Worm (Caenorhabditis elegans) whole organism, young adult: ENCODE measurements around the gene K09C6.7.

Experiments used
- B0019.2 ChIP-seq: fragments of 200-800 bp; sonication (Bioruptor generic); conservative IDR thresholded peaks from 2 replicates; pipeline ENCODE4 v1.3.6; 2022; ENCODE audit warnings: missing genetic modification reagents, missing genetic modification characterization, missing compliant biosample characterization
- B0336.3 ChIP-seq: fragments of 200-800 bp; sonication (Bioruptor generic); IDR thresholded peaks from 2 replicates; pipeline ENCODE4 v1.3.6; 2022; ENCODE audit warnings: missing genetic modification characterization, missing compliant biosample characterization
- F10E7.11 ChIP-seq: sonication (generic microtip); optimal IDR thresholded peaks from 2 replicates; lab custom pipeline; 2017; ENCODE audit warnings: mild to moderate bottlenecking, missing genetic modification characterization, moderate library complexity, missing compliant biosample characterization
- F22D6.2 ChIP-seq: sonication (generic microtip); optimal IDR thresholded peaks from 2 replicates; lab custom pipeline; 2016; ENCODE audit warnings: mild to moderate bottlenecking, missing genetic modification characterization, missing compliant biosample characterization
- F37B4.10 ChIP-seq: fragments of 200-800 bp; sonication (Bioruptor generic); IDR thresholded peaks from 2 replicates; pipeline ENCODE4 v1.3.6; 2022; ENCODE audit warnings: missing genetic modification characterization, missing compliant biosample characterization
- F39B2.1 ChIP-seq: fragments of 200-800 bp; sonication (Bioruptor generic); IDR thresholded peaks from 2 replicates; pipeline ENCODE4 v1.3.6; 2022; ENCODE audit warnings: missing genetic modification reagents, missing genetic modification characterization, missing compliant biosample characterization
- T26A5.8 ChIP-seq: sonication (generic microtip); optimal IDR thresholded peaks from 2 replicates; lab custom pipeline; 2016; ENCODE audit warnings: missing genetic modification characterization, missing compliant biosample characterization
- Y67H2A.10 ChIP-seq: fragments of 200-800 bp; sonication (Bioruptor generic); conservative IDR thresholded peaks from 2 replicates; pipeline ENCODE4 v1.3.6; 2022; ENCODE audit warnings: missing genetic modification reagents, missing genetic modification characterization, missing compliant biosample characterization
- akir-1 ChIP-seq: fragments of 200-800 bp; sonication (Bioruptor generic); optimal IDR thresholded peaks from 2 replicates; lab custom pipeline; 2018; ENCODE audit warnings: mild to moderate bottlenecking, missing genetic modification characterization, moderate library complexity, missing compliant biosample characterization
- ama-1 ChIP-seq, 3 experiments: fragments of 150-350 bp in 1 of 3; sonication (generic microtip) in 2 of 3; optimal IDR thresholded peaks; 2 replicates each; lab custom pipeline; 2014 to 2018; ENCODE audit warnings: missing biosample characterization in 2 of 3, missing genetic modification characterization in 2 of 3, missing genetic modification reagents in 2 of 3
- attf-3 ChIP-seq: fragments of 200-800 bp; sonication (Bioruptor generic); conservative IDR thresholded peaks from 2 replicates; pipeline ENCODE4 v1.3.6; 2022; ENCODE audit warnings: missing genetic modification reagents, missing genetic modification characterization, missing compliant biosample characterization
- attf-6 ChIP-seq: fragments of 200-800 bp; sonication (Bioruptor generic); IDR thresholded peaks from 2 replicates; pipeline ENCODE4 v1.3.6; 2022; ENCODE audit warnings: missing genetic modification reagents, missing genetic modification characterization, missing compliant biosample characterization
- cebp-1 ChIP-seq, 2 experiments: fragments of 200-800 bp in 1 of 2; sonication (Bioruptor generic) in 1 of 2; sonication (generic microtip) in 1 of 2; IDR thresholded peaks in 1 of 2; optimal IDR thresholded peaks in 1 of 2; 2 replicates each; pipeline versions ENCODE4 v1.3.6 to Lab custom; 2017 to 2022; ENCODE audit warnings: missing compliant biosample characterization in 2 of 2, missing genetic modification characterization in 2 of 2, mild to moderate bottlenecking in 1 of 2, missing genetic modification reagents in 1 of 2, moderate library complexity in 1 of 2
- ceh-100 ChIP-seq: fragments of 200-800 bp; sonication (Bioruptor generic); IDR thresholded peaks from 2 replicates; pipeline ENCODE4 v1.3.6; 2022; ENCODE audit warnings: missing genetic modification reagents, missing genetic modification characterization, missing compliant biosample characterization
- ceh-40 ChIP-seq: fragments of 200-800 bp; sonication (Bioruptor generic); IDR thresholded peaks from 2 replicates; pipeline ENCODE4 v1.3.6; 2022; ENCODE audit warnings: missing genetic modification characterization, missing compliant biosample characterization
- ceh-58 ChIP-seq: fragments of 200-800 bp; sonication (Bioruptor generic); IDR thresholded peaks from 2 replicates; pipeline ENCODE4 v1.3.6; 2022; ENCODE audit warnings: missing genetic modification characterization, missing compliant biosample characterization
- ceh-91 ChIP-seq: fragments of 200-800 bp; sonication (Bioruptor generic); IDR thresholded peaks from 2 replicates; pipeline ENCODE4 v1.3.6; 2022; ENCODE audit warnings: missing genetic modification reagents, missing genetic modification characterization, missing compliant biosample characterization
- dpff-1 ChIP-seq: sonication (generic microtip); optimal IDR thresholded peaks from 2 replicates; lab custom pipeline; 2017; ENCODE audit warnings: mild to moderate bottlenecking, missing genetic modification characterization, missing compliant biosample characterization
- efl-1 ChIP-seq: fragments of 150-350 bp; optimal IDR thresholded peaks from 2 replicates; lab custom pipeline; 2014; ENCODE audit warnings: missing biosample characterization, missing genetic modification reagents, missing genetic modification characterization
- ekl-4 ChIP-seq: fragments of 200-800 bp; sonication (Bioruptor generic); IDR thresholded peaks from 2 replicates; pipeline ENCODE4 v1.3.6; 2022; ENCODE audit warnings: missing genetic modification reagents, missing genetic modification characterization, missing compliant biosample characterization
- ets-4 ChIP-seq: fragments of 200-800 bp; sonication (Bioruptor generic); optimal IDR thresholded peaks from 2 replicates; lab custom pipeline; 2018; ENCODE audit warnings: mild to moderate bottlenecking, missing genetic modification characterization, missing compliant biosample characterization
- fkh-3 ChIP-seq: sonication (generic microtip); optimal IDR thresholded peaks from 2 replicates; lab custom pipeline; 2016; ENCODE audit warnings: mild to moderate bottlenecking, missing genetic modification characterization, missing compliant biosample characterization
- him-1 ChIP-seq: sonication (generic microtip); optimal IDR thresholded peaks from 2 replicates; lab custom pipeline; 2016; ENCODE audit warnings: missing genotype, missing genetic modification reagents, missing genetic modification characterization, missing compliant biosample characterization
- hlh-12 ChIP-seq: sonication (generic microtip); optimal IDR thresholded peaks from 2 replicates; lab custom pipeline; 2016; ENCODE audit warnings: missing genetic modification characterization, missing compliant biosample characterization
- hmg-20 ChIP-seq: fragments of 200-800 bp; sonication (Bioruptor generic); IDR thresholded peaks from 2 replicates; pipeline ENCODE4 v1.3.6; 2022; ENCODE audit warnings: missing genetic modification reagents, missing genetic modification characterization, missing compliant biosample characterization
- lin-35 ChIP-seq, 3 experiments: fragments of 150-350 bp in 2 of 3; sonication (generic microtip) in 1 of 3; optimal IDR thresholded peaks; 2 replicates each; lab custom pipeline; 2014 to 2018; ENCODE audit warnings: missing biosample characterization in 3 of 3, missing genetic modification characterization in 3 of 3, missing genetic modification reagents in 3 of 3
- lin-54 ChIP-seq: fragments of 200-800 bp; sonication (Bioruptor generic); optimal IDR thresholded peaks from 2 replicates; lab custom pipeline; 2018; ENCODE audit warnings: mild to moderate bottlenecking, missing genetic modification characterization, missing compliant biosample characterization
- lsl-1 ChIP-seq: fragments of 200-800 bp; sonication (Bioruptor generic); optimal IDR thresholded peaks from 2 replicates; lab custom pipeline; 2018; ENCODE audit warnings: mild to moderate bottlenecking, missing genetic modification characterization, moderate library complexity, missing compliant biosample characterization
- rcor-1 ChIP-seq: fragments of 200-800 bp; sonication (Bioruptor generic); IDR thresholded peaks from 2 replicates; pipeline ENCODE4 v1.3.6; 2022; ENCODE audit warnings: missing genetic modification reagents, missing genetic modification characterization, missing compliant biosample characterization
- rec-8 ChIP-seq, 2 experiments: sonication (generic microtip); optimal IDR thresholded peaks; 2 replicates each; lab custom pipeline; 2016; ENCODE audit warnings: mild to moderate bottlenecking in 2 of 2, missing genetic modification characterization in 2 of 2, missing genetic modification reagents in 2 of 2, missing genotype in 2 of 2, missing biosample characterization in 1 of 2, missing compliant biosample characterization in 1 of 2, moderate library complexity in 1 of 2
- repo-1 ChIP-seq: sonication (generic microtip); optimal IDR thresholded peaks from 2 replicates; lab custom pipeline; 2017; ENCODE audit warnings: mild to moderate bottlenecking, missing genetic modification characterization, missing compliant biosample characterization
- snpc-1.1 ChIP-seq: sonication (generic microtip); optimal IDR thresholded peaks from 2 replicates; lab custom pipeline; 2017; ENCODE audit warnings: missing genetic modification characterization, mild to moderate bottlenecking, missing compliant biosample characterization, antibody characterized with exemption, moderate library complexity, missing genotype, missing genetic modification reagents; ENCODE audit not compliant: insufficient read depth
- snpc-3.4 ChIP-seq: sonication (generic microtip); optimal IDR thresholded peaks from 2 replicates; lab custom pipeline; 2017; ENCODE audit warnings: missing genetic modification characterization, mild to moderate bottlenecking, missing compliant biosample characterization, antibody characterized with exemption, moderate library complexity, missing genotype, missing genetic modification reagents
- somi-1 ChIP-seq: fragments of 200-800 bp; sonication (Bioruptor generic); optimal IDR thresholded peaks from 2 replicates; lab custom pipeline; 2018; ENCODE audit warnings: mild to moderate bottlenecking, missing genetic modification characterization, missing compliant biosample characterization
- sptf-2 ChIP-seq: fragments of 200-800 bp; sonication (Bioruptor generic); optimal IDR thresholded peaks from 2 replicates; lab custom pipeline; 2018; ENCODE audit warnings: mild to moderate bottlenecking, missing genetic modification characterization, missing compliant biosample characterization
- tbp1 ChIP-seq: fragments of 200-800 bp; sonication (Bioruptor generic); optimal IDR thresholded peaks from 2 replicates; lab custom pipeline; 2018; ENCODE audit warnings: mild to moderate bottlenecking, missing genetic modification characterization, missing compliant biosample characterization
- tlf-1 ChIP-seq: fragments of 200-800 bp; sonication (Bioruptor generic); optimal IDR thresholded peaks from 2 replicates; lab custom pipeline; 2018; ENCODE audit warnings: mild to moderate bottlenecking, missing genetic modification characterization, missing compliant biosample characterization
- unc-130 ChIP-seq: sonication (generic microtip); optimal IDR thresholded peaks from 2 replicates; lab custom pipeline; 2016; ENCODE audit warnings: missing genetic modification reagents, missing genetic modification characterization, missing compliant biosample characterization
- ztf-28 ChIP-seq: fragments of 200-800 bp; sonication (Bioruptor generic); IDR thresholded peaks from 2 replicates; pipeline ENCODE4 v1.3.6; 2022; ENCODE audit warnings: missing genetic modification reagents, missing genetic modification characterization, missing compliant biosample characterization

Gene K09C6.7

ce11 chrV:854966-855365, 16.1 kb upstream of the K09C6.7 start, which contains the start of gene K09C6.9:
K09C6.9 (minus strand) TSS chrV:855066.
- TF ChIP-seq B0019.2 (GFP tag; lab: Robert Waterston, UW) (no peak), hmg-20 (no peak), unc-130 (no peak), attf-6 (no peak), somi-1 (GFP tag; lab: Kevin White, UChicago) (no peak), lsl-1 (GFP tag; lab: Kevin White, UChicago) (no peak), Y67H2A.10 (GFP tag; lab: Robert Waterston, UW) (no peak), ama-1 (optimal IDR thresholded peaks at IDR 0.05; lab: Kevin White, UChicago) (no peak), ama-1 (GFP tag; optimal IDR thresholded peaks at IDR 0.05; lab: Kevin White, UChicago) (no peak), snpc-3.4 (no peak), F10E7.11 (tag; lab: Kevin White, UChicago) (no peak), rec-8 (tag; optimal IDR thresholded peaks at IDR 0.05; lab: Kevin White, UChicago) (no peak), attf-3 (GFP tag; lab: Robert Waterston, UW) (no peak), ceh-40 (no peak), hlh-12 (tag; lab: Kevin White, UChicago) (no peak), lin-54 (GFP tag; lab: Kevin White, UChicago) (no peak), sptf-2 (GFP tag; lab: Kevin White, UChicago) (no peak), dpff-1 (tag; lab: Kevin White, UChicago) (no peak)

- no peak for TF ChIP-seq F39B2.1
- TF ChIP-seq T26A5.8 (tag; lab: Kevin White, UChicago), result no peak
- TF ChIP-seq him-1 (tag; lab: Kevin White, UChicago), result no peak
- TF ChIP-seq F22D6.2, result no peak
- TF ChIP-seq tbp1 (GFP tag; lab: Kevin White, UChicago), result no peak
These were observed 13.3 kb upstream of the K09C6.7 start, which contains the start of gene K09C6.3 for ce11 chrV:852184-852583. K09C6.3 (plus strand) TSS chrV:852484.

- TF ChIP-seq fkh-3 (tag; lab: Kevin White, UChicago) (no peak), ztf-28 (GFP tag; lab: Robert Waterston, UW) (no peak), F10E7.11 (tag; lab: Kevin White, UChicago) (no peak), ets-4 (no peak), ceh-58 (GFP tag; lab: Robert Waterston, UW) (no peak), hmg-20 (no peak), snpc-1.1 (tag; lab: Kevin White, UChicago) (no peak), repo-1 (tag; lab: Kevin White, UChicago) (no peak), rec-8 (tag; optimal IDR thresholded peaks at IDR 0.05; lab: Kevin White, UChicago) (no peak), B0336.3 (GFP tag; lab: Robert Waterston, UW) (no peak), ceh-91 (GFP tag; lab: Robert Waterston, UW) (no peak), Y67H2A.10 (GFP tag; lab: Robert Waterston, UW) (no peak), tlf-1 (GFP tag; lab: Kevin White, UChicago) (no peak)
These were observed 10.6 kb upstream of the K09C6.7 start, which contains the start of gene srbc-12 for ce11 chrV:849512-849911. srbc-12 (plus strand) TSS chrV:849812.

ce11 chrV:849042-849441, 10.2 kb upstream of the K09C6.7 start:
- no peak for TF ChIP-seq F37B4.10 (GFP tag; lab: Robert Waterston, UW)
- TF ChIP-seq akir-1 (GFP tag; lab: Kevin White, UChicago), result no peak
- TF ChIP-seq efl-1 (GFP tag; lab: Kevin White, UChicago), result no peak
- no peak for TF ChIP-seq ekl-4
- no peak for TF ChIP-seq rcor-1
- no peak for TF ChIP-seq ceh-40
- TF ChIP-seq lin-35 (GFP tag; optimal IDR thresholded peaks at IDR 0.05; lab: Kevin White, UChicago), result no peak
- no peak for TF ChIP-seq ceh-100 (GFP tag; lab: Robert Waterston, UW)
- no peak for TF ChIP-seq cebp-1 (GFP tag; IDR thresholded peaks at IDR 0.05; lab: Robert Waterston, UW)
- no peak for TF ChIP-seq cebp-1 (tag; optimal IDR thresholded peaks at IDR 0.05; lab: Kevin White, UChicago)
